Worm (Caenorhabditis elegans) whole organism, L2 larva: Measurements from ENCODE around the gene elf-1.

Experiments used
- C34F6.9 ChIP-seq: fragments of 150-350 bp; optimal IDR thresholded peaks from 2 replicates; lab custom pipeline; 2014; ENCODE audit warnings: missing biosample characterization, missing genetic modification characterization
- F13H6.1 ChIP-seq: sonication (generic microtip); optimal IDR thresholded peaks from 2 replicates; lab custom pipeline; 2016; ENCODE audit warnings: missing genetic modification characterization, missing compliant biosample characterization
- ZK546.5 ChIP-seq: sonication (generic microtip); optimal IDR thresholded peaks from 2 replicates; lab custom pipeline; 2017; ENCODE audit warnings: missing biosample characterization, missing genetic modification characterization
- alr-1 ChIP-seq: fragments of 150-350 bp; optimal IDR thresholded peaks from 2 replicates; lab custom pipeline; 2014; ENCODE audit warnings: missing biosample characterization, missing genetic modification characterization
- aly-2 ChIP-seq: fragments of 150-350 bp; optimal IDR thresholded peaks from 2 replicates; lab custom pipeline; 2014; ENCODE audit warnings: missing biosample characterization, missing genetic modification characterization
- ama-1 ChIP-seq: fragments of 150-350 bp; optimal IDR thresholded peaks from 2 replicates; lab custom pipeline; 2018; ENCODE audit warnings: inconsistent platforms
- blmp-1 ChIP-seq: sonication (generic microtip); optimal IDR thresholded peaks from 2 replicates; lab custom pipeline; 2017; ENCODE audit warnings: missing genetic modification characterization, mild to moderate bottlenecking, missing compliant biosample characterization, antibody characterized with exemption, moderate library complexity; ENCODE audit not compliant: insufficient read depth
- dmd-4 ChIP-seq: sonication (generic microtip); optimal IDR thresholded peaks from 2 replicates; lab custom pipeline; 2017; ENCODE audit warnings: missing biosample characterization, missing genetic modification characterization
- egl-27 ChIP-seq: sonication (generic microtip); optimal IDR thresholded peaks from 3 replicates; lab custom pipeline; 2017; ENCODE audit warnings: missing biosample characterization, missing genetic modification reagents, missing genetic modification characterization
- elt-1 ChIP-seq: fragments of 150-350 bp; optimal IDR thresholded peaks from 2 replicates; lab custom pipeline; 2014; ENCODE audit warnings: missing biosample characterization, missing genetic modification characterization
- elt-3 ChIP-seq: sonication (generic microtip); optimal IDR thresholded peaks from 2 replicates; lab custom pipeline; 2017; ENCODE audit warnings: missing biosample characterization, missing genetic modification characterization
- fos-1 ChIP-seq: fragments of 150-350 bp; optimal IDR thresholded peaks from 2 replicates; lab custom pipeline; 2014; ENCODE audit warnings: missing biosample characterization, missing genetic modification characterization
- gmeb-1 ChIP-seq: fragments of 150-350 bp; optimal IDR thresholded peaks from 2 replicates; lab custom pipeline; 2014; ENCODE audit warnings: missing biosample characterization, missing genetic modification characterization
- lin-11 ChIP-seq: fragments of 150-350 bp; sonication (generic microtip); optimal IDR thresholded peaks from 2 replicates; lab custom pipeline; 2014; ENCODE audit warnings: missing biosample characterization, missing genetic modification characterization, inconsistent platforms, mixed read lengths
- lin-13 ChIP-seq: fragments of 150-350 bp; optimal IDR thresholded peaks from 2 replicates; lab custom pipeline; 2014; ENCODE audit warnings: missing biosample characterization, missing genetic modification reagents, missing genetic modification characterization
- lin-39 ChIP-seq: fragments of 150-350 bp; optimal IDR thresholded peaks from 2 replicates; lab custom pipeline; 2014; ENCODE audit warnings: missing biosample characterization, missing genetic modification reagents, missing genetic modification characterization
- lsy-2 ChIP-seq, 2 experiments: fragments of 150-350 bp in 1 of 2; sonication (generic microtip) in 1 of 2; optimal IDR thresholded peaks; 2 replicates each; lab custom pipeline; 2014 to 2017; ENCODE audit warnings: missing biosample characterization in 2 of 2, missing genetic modification characterization in 2 of 2
- mab-5 ChIP-seq: fragments of 150-350 bp; optimal IDR thresholded peaks from 2 replicates; lab custom pipeline; 2014; ENCODE audit warnings: missing biosample characterization, missing genetic modification characterization
- mbf-1 ChIP-seq: sonication (generic microtip); optimal IDR thresholded peaks from 2 replicates; lab custom pipeline; 2017; ENCODE audit warnings: missing biosample characterization, missing genetic modification characterization
- mdl-1 ChIP-seq, 2 experiments: fragments of 150-350 bp in 1 of 2; sonication (generic microtip) in 1 of 2; optimal IDR thresholded peaks; 2 replicates each; lab custom pipeline; 2017; ENCODE audit warnings: missing biosample characterization in 2 of 2, missing genetic modification characterization in 2 of 2
- nhr-10 ChIP-seq: sonication (generic microtip); optimal IDR thresholded peaks from 2 replicates; lab custom pipeline; 2017; ENCODE audit warnings: missing biosample characterization, missing genetic modification characterization
- nhr-11 ChIP-seq: fragments of 150-350 bp; optimal IDR thresholded peaks from 2 replicates; lab custom pipeline; 2014; ENCODE audit warnings: missing biosample characterization, missing genetic modification characterization
- nhr-23 ChIP-seq: fragments of 150-350 bp; optimal IDR thresholded peaks from 2 replicates; lab custom pipeline; 2014; ENCODE audit warnings: missing biosample characterization, missing genetic modification reagents, missing genetic modification characterization
- nhr-25 ChIP-seq: fragments of 150-350 bp; sonication (generic microtip); optimal IDR thresholded peaks from 3 replicates; lab custom pipeline; 2014; ENCODE audit warnings: missing biosample characterization, missing genetic modification characterization
- nhr-6 ChIP-seq: fragments of 150-350 bp; optimal IDR thresholded peaks from 2 replicates; lab custom pipeline; 2014; ENCODE audit warnings: missing biosample characterization, missing genetic modification characterization
- nhr-77 ChIP-seq: fragments of 150-350 bp; optimal IDR thresholded peaks from 2 replicates; lab custom pipeline; 2014; ENCODE audit warnings: missing biosample characterization, missing genetic modification characterization
- peb-1 ChIP-seq: fragments of 150-350 bp; optimal IDR thresholded peaks from 2 replicates; lab custom pipeline; 2014; ENCODE audit warnings: missing biosample characterization, missing genetic modification characterization
- sem-4 ChIP-seq: fragments of 150-350 bp; optimal IDR thresholded peaks from 2 replicates; lab custom pipeline; 2014; ENCODE audit warnings: missing biosample characterization, missing genetic modification reagents, missing genetic modification characterization
- skn-1 ChIP-seq: sonication (generic microtip); optimal IDR thresholded peaks from 2 replicates; lab custom pipeline; 2017; ENCODE audit warnings: missing biosample characterization, missing genetic modification characterization
- sma-3 ChIP-seq: sonication (generic microtip); optimal IDR thresholded peaks from 2 replicates; lab custom pipeline; 2016; ENCODE audit warnings: missing genetic modification reagents, missing genetic modification characterization, missing compliant biosample characterization
- sma-9 ChIP-seq, 2 experiments: fragments of 150-350 bp in 1 of 2; sonication (generic microtip) in 1 of 2; optimal IDR thresholded peaks; 2 replicates each; lab custom pipeline; 2014 to 2016; ENCODE audit warnings: missing genetic modification characterization in 2 of 2, mild to moderate bottlenecking in 1 of 2, missing biosample characterization in 1 of 2, missing compliant biosample characterization in 1 of 2, missing genetic modification reagents in 1 of 2, moderate library complexity in 1 of 2
- snpc-4 ChIP-seq: fragments of 150-350 bp; optimal IDR thresholded peaks from 2 replicates; lab custom pipeline; 2014; ENCODE audit warnings: missing biosample characterization, missing genetic modification characterization
- unc-55 ChIP-seq: fragments of 150-350 bp; sonication (generic microtip); optimal IDR thresholded peaks from 3 replicates; lab custom pipeline; 2014; ENCODE audit warnings: missing biosample characterization, missing genetic modification reagents, missing genetic modification characterization
- zag-1 ChIP-seq: fragments of 150-350 bp; optimal IDR thresholded peaks from 2 replicates; lab custom pipeline; 2014; ENCODE audit warnings: missing biosample characterization, missing genetic modification characterization

The elf-1 gene

ce11 chrIII:740382-740781 lies 51.4 kb downstream of the elf-1 start, which contains the start of gene idpp-1:
idpp-1 (plus strand) TSS chrIII:740682.
- TF ChIP-seq nhr-11 (tag; lab: Kevin White, UChicago) (no peak), sma-9 (GFP tag; optimal IDR thresholded peaks at IDR 0.05; lab: Kevin White, UChicago) (no peak), sma-9 (tag; optimal IDR thresholded peaks at IDR 0.05; lab: Kevin White, UChicago) (no peak), alr-1 (tag; lab: Kevin White, UChicago) (no peak), sma-3 (no peak), mab-5 (tag; lab: Kevin White, UChicago) (no peak), lin-39 (tag; lab: Kevin White, UChicago) (no peak), dmd-4 (tag; lab: Kevin White, UChicago) (no peak), mbf-1 (tag; lab: Kevin White, UChicago) (no peak), egl-27 (tag; lab: Kevin White, UChicago) (no peak), elt-3 (tag; lab: Kevin White, UChicago) (no peak), nhr-10 (tag; lab: Kevin White, UChicago) (no peak), zag-1 (no peak)

ce11 chrIII:744459-744858 lies 55.5 kb downstream of the elf-1 start:
- peak; percentile 7 for TF ChIP-seq blmp-1 (tag; lab: Kevin White, UChicago)
- no peak for TF ChIP-seq lsy-2 (tag; optimal IDR thresholded peaks at IDR 0.05; lab: Kevin White, UChicago)
- TF ChIP-seq nhr-25 (tag; lab: Kevin White, UChicago): no peak

ce11 chrIII:748782-749181 lies 59.8 kb downstream of the elf-1 start:
- TF ChIP-seq fos-1 (tag; lab: Kevin White, UChicago) (peak; percentile 0), alr-1 (tag; lab: Kevin White, UChicago) (no peak), blmp-1 (tag; lab: Kevin White, UChicago) (no peak), elt-1 (no peak), lin-11 (no peak)

ce11 chrIII:750028-750427 lies 61.1 kb downstream of the elf-1 start:
- TF ChIP-seq alr-1 (tag; lab: Kevin White, UChicago) (no peak), blmp-1 (tag; lab: Kevin White, UChicago) (peak; percentile 61)

- TF ChIP-seq elt-3 (tag; lab: Kevin White, UChicago) (no peak), lsy-2 (tag; optimal IDR thresholded peaks at IDR 0.05; lab: Kevin White, UChicago) (no peak), F13H6.1 (tag; lab: Kevin White, UChicago) (no peak), unc-55 (GFP tag; lab: Kevin White, UChicago) (no peak), mdl-1 (tag; optimal IDR thresholded peaks at IDR 0.05; lab: Kevin White, UChicago) (no peak), C34F6.9 (tag; lab: Kevin White, UChicago) (no peak), sma-3 (no peak), nhr-10 (tag; lab: Kevin White, UChicago) (no peak), nhr-6 (tag; lab: Kevin White, UChicago) (no peak), nhr-25 (tag; lab: Kevin White, UChicago) (no peak), sem-4 (tag; lab: Kevin White, UChicago) (no peak), elt-1 (no peak), skn-1 (tag; lab: Kevin White, UChicago) (no peak), ZK546.5 (no peak), nhr-77 (no peak), gmeb-1 (no peak), snpc-4 (tag; lab: Kevin White, UChicago) (no peak)
These were observed 63.4 kb downstream of the elf-1 start, which contains the start of gene pat-12 for ce11 chrIII:752326-752725. pat-12 (minus strand) TSS chrIII:752426.

ce11 chrIII:754371-754770 lies 65.4 kb downstream of the elf-1 start:
- TF ChIP-seq lin-39 (tag; lab: Kevin White, UChicago): no peak
- no peak for TF ChIP-seq lin-13 (GFP tag; lab: Kevin White, UChicago)
- TF ChIP-seq fos-1 (tag; lab: Kevin White, UChicago): no peak
- no peak for TF ChIP-seq dmd-4 (tag; lab: Kevin White, UChicago)
- no peak for TF ChIP-seq nhr-23 (tag; lab: Kevin White, UChicago)
- no peak for TF ChIP-seq F13H6.1 (tag; lab: Kevin White, UChicago)
- TF ChIP-seq mab-5 (tag; lab: Kevin White, UChicago): no peak
- no peak for TF ChIP-seq aly-2
- TF ChIP-seq skn-1 (tag; lab: Kevin White, UChicago): no peak
- TF ChIP-seq sma-9 (GFP tag; optimal IDR thresholded peaks at IDR 0.05; lab: Kevin White, UChicago): no peak
- no peak for TF ChIP-seq sma-9 (tag; optimal IDR thresholded peaks at IDR 0.05; lab: Kevin White, UChicago)
- no peak for TF ChIP-seq snpc-4 (tag; lab: Kevin White, UChicago)
- no peak for TF ChIP-seq blmp-1 (tag; lab: Kevin White, UChicago)
- no peak for TF ChIP-seq peb-1 (tag; lab: Kevin White, UChicago)
- no peak for TF ChIP-seq ama-1
- TF ChIP-seq nhr-77: no peak
